Worm (Caenorhabditis elegans) whole organism, late embryonic: Measurements from ENCODE around the gene srw-108.

ENCODE experiments used
- K02D7.2 ChIP-seq: sonication (generic microtip); optimal IDR thresholded peaks from 2 replicates; lab custom pipeline; 2017; ENCODE audit warnings: mild to moderate bottlenecking, missing genetic modification characterization, missing compliant biosample characterization
- ama-1 ChIP-seq: fragments of 150-350 bp; optimal IDR thresholded peaks from 2 replicates; lab custom pipeline; 2014
- pha-4 ChIP-seq: fragments of 150-350 bp; optimal IDR thresholded peaks from 2 replicates; lab custom pipeline; 2018; ENCODE audit warnings: missing biosample characterization, missing genetic modification reagents, missing genetic modification characterization

- TF ChIP-seq pha-4 (no peak), K02D7.2 (no peak), ama-1 (no peak)
Measured at ce11 chrV:479046-479445, 48.7 kb upstream of the srw-108 start.
